Worm (Caenorhabditis elegans): ENCODE data around the gene K07F5.22.

DNA sequence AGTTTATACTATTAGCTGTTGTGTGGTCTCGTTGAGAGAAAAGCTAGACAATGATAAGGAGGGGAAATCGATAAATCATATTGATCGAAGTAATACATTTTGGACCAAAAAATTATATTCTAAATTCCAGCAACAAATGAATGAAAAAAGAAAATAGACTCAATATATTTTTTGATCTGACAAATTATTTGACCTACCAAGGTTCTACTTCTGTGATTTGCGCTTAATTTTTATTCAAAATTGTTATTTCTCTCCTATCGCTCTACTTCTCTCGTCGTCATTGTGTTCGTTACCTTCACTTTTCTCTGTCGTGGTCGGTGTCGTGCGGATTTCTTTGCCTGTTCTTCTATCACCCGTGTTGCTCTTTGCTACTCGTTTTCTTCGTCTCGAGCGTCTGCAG lies 5.9 kb upstream of the K07F5.22 start:
- TF ChIP-seq nhr-12 (tag; optimal IDR thresholded peaks at IDR 0.05) = no peak
- TF ChIP-seq ceh-82 (tag; optimal IDR thresholded peaks at IDR 0.05) = no peak
- no peak for TF ChIP-seq nhr-237 (tag; optimal IDR thresholded peaks at IDR 0.05)
- no peak for TF ChIP-seq lin-39 (tag; optimal IDR thresholded peaks at IDR 0.05)
- no peak for TF ChIP-seq mbf-1 (tag; optimal IDR thresholded peaks at IDR 0.05)
- no peak for TF ChIP-seq elt-3 (tag; optimal IDR thresholded peaks at IDR 0.05)
- TF ChIP-seq skn-1 (tag; optimal IDR thresholded peaks at IDR 0.05) = no peak
- TF ChIP-seq egl-27 (tag; optimal IDR thresholded peaks at IDR 0.05) = no peak
- TF ChIP-seq ama-1 (optimal IDR thresholded peaks at IDR 0.05) = no peak
- no peak for TF ChIP-seq zag-1 (tag; optimal IDR thresholded peaks at IDR 0.05)
- TF ChIP-seq lsy-2 (tag; optimal IDR thresholded peaks at IDR 0.05) = no peak
- no peak for TF ChIP-seq fos-1 (tag; optimal IDR thresholded peaks at IDR 0.05)
- TF ChIP-seq unc-62 (GFP tag; optimal IDR thresholded peaks at IDR 0.05) = no peak
